Fruit fly (Drosophila melanogaster) whole organism, embryonic: ENCODE results near the gene alphaTub84D.

Source experiments
- CG10366 ChIP-seq: fragments of 200-800 bp; sonication (Bioruptor generic); IDR thresholded peaks from 2 replicates; pipeline ENCODE4 v1.3.6; 2022; ENCODE audit warnings: missing biosample characterization, missing genetic modification characterization
- CG10959 ChIP-seq: fragments of 200-800 bp; sonication (Bioruptor generic); IDR thresholded peaks from 2 replicates; pipeline ENCODE4 v1.3.6; 2022; ENCODE audit warnings: missing biosample characterization, missing genetic modification characterization
- CG10979 ChIP-seq: fragments of 200-800 bp; sonication (Bioruptor generic); optimal IDR thresholded peaks from 2 replicates; lab custom pipeline; 2018; ENCODE audit warnings: missing biosample characterization, mild to moderate bottlenecking, missing genetic modification characterization, moderate library complexity
- CG11093 ChIP-seq: fragments of 200-800 bp; sonication (Bioruptor generic); IDR thresholded peaks from 3 replicates; pipeline ENCODE4 v1.3.6; 2022; ENCODE audit warnings: missing biosample characterization, missing genetic modification characterization
- CG12236 ChIP-seq: fragments of 200-800 bp; sonication (Bioruptor generic); optimal IDR thresholded peaks from 2 replicates; lab custom pipeline; 2016; ENCODE audit warnings: missing biosample characterization, missing genetic modification characterization
- CG17359 ChIP-seq: fragments of 200-800 bp; sonication (Bioruptor generic); optimal IDR thresholded peaks from 3 replicates; lab custom pipeline; 2018; ENCODE audit warnings: missing biosample characterization, mild to moderate bottlenecking, missing genetic modification characterization, moderate library complexity
- CG17612 ChIP-seq: fragments of 200-800 bp; sonication (Bioruptor generic); IDR thresholded peaks from 2 replicates; pipeline ENCODE4 v1.3.6; 2022; ENCODE audit warnings: missing biosample characterization, missing genetic modification characterization
- CG1832 ChIP-seq: fragments of 200-800 bp; sonication (Bioruptor generic); optimal IDR thresholded peaks from 2 replicates; lab custom pipeline; 2017; ENCODE audit warnings: missing biosample characterization, mild to moderate bottlenecking, missing genetic modification characterization, inconsistent platforms
- CG2116 ChIP-seq: fragments of 200-800 bp; sonication (Bioruptor generic); optimal IDR thresholded peaks from 3 replicates; lab custom pipeline; 2018; ENCODE audit warnings: missing biosample characterization, mild to moderate bottlenecking, missing genetic modification characterization
- CG2120 ChIP-seq: fragments of 200-800 bp; sonication (Bioruptor generic); optimal IDR thresholded peaks from 3 replicates; lab custom pipeline; 2016; ENCODE audit warnings: missing biosample characterization, missing genetic modification characterization
- CG30431 ChIP-seq: fragments of 200-800 bp; sonication (Bioruptor generic); optimal IDR thresholded peaks from 2 replicates; lab custom pipeline; 2017; ENCODE audit warnings: missing biosample characterization, missing genetic modification characterization
- CG31388 ChIP-seq: fragments of 200-800 bp; sonication (Bioruptor generic); optimal IDR thresholded peaks from 2 replicates; lab custom pipeline; 2016; ENCODE audit warnings: missing biosample characterization, missing genetic modification characterization
- CG3281 ChIP-seq: fragments of 200-800 bp; sonication (Bioruptor generic); optimal IDR thresholded peaks from 3 replicates; lab custom pipeline; 2017; ENCODE audit warnings: missing biosample characterization, mild to moderate bottlenecking, missing genetic modification characterization
- CG3838 ChIP-seq: fragments of 200-800 bp; sonication (Bioruptor generic); optimal IDR thresholded peaks from 3 replicates; lab custom pipeline; 2016; ENCODE audit warnings: missing biosample characterization, missing genetic modification characterization
- CG4854 ChIP-seq: fragments of 200-800 bp; sonication (Bioruptor generic); optimal IDR thresholded peaks from 2 replicates; lab custom pipeline; 2016; ENCODE audit warnings: missing biosample characterization, missing genetic modification characterization, inconsistent platforms
- CHES-1-like ChIP-seq: fragments of 200-800 bp; sonication (Bioruptor generic); optimal IDR thresholded peaks from 2 replicates; lab custom pipeline; 2016; ENCODE audit warnings: missing biosample characterization, missing genetic modification characterization
- Doc2 ChIP-seq: fragments of 200-800 bp; sonication (Bioruptor generic); IDR thresholded peaks from 2 replicates; pipeline ENCODE4 v1.3.6; 2022; ENCODE audit warnings: missing biosample characterization, missing genetic modification characterization
- Drgx ChIP-seq: fragments of 200-800 bp; sonication (Bioruptor generic); IDR thresholded peaks from 2 replicates; pipeline ENCODE4 v1.3.6; 2022; ENCODE audit warnings: missing biosample characterization, missing genetic modification characterization
- Ets65A ChIP-seq: fragments of 200-800 bp; sonication (Bioruptor generic); peaks from one replicate; lab custom pipeline; 2016; ENCODE audit warnings: missing biosample characterization, missing genetic modification characterization
- Ets97D ChIP-seq: fragments of 200-800 bp; sonication (Bioruptor generic); optimal IDR thresholded peaks from 3 replicates; lab custom pipeline; 2016; ENCODE audit warnings: missing biosample characterization, missing genetic modification characterization
- HLHmδ ChIP-seq: fragments of 200-800 bp; sonication (Bioruptor generic); optimal IDR thresholded peaks from 2 replicates; lab custom pipeline; 2018; ENCODE audit warnings: missing biosample characterization, mild to moderate bottlenecking, missing genetic modification characterization, moderate library complexity
- Hr78 ChIP-seq, 2 experiments: fragments of 200-800 bp in 1 of 2; fragments of >200 bp in 1 of 2; sonication (Bioruptor generic) in 1 of 2; optimal IDR thresholded peaks; 2 replicates each; lab custom pipeline; 2017 to 2019; ENCODE audit warnings: missing biosample characterization in 2 of 2, missing genetic modification characterization in 2 of 2, mild to moderate bottlenecking in 1 of 2, moderate library complexity in 1 of 2
- Hsf ChIP-seq: fragments of 200-800 bp; sonication (Bioruptor generic); optimal IDR thresholded peaks from 3 replicates; lab custom pipeline; 2016; ENCODE audit warnings: missing biosample characterization, missing genetic modification characterization
- MESR4 ChIP-seq: fragments of 200-800 bp; sonication (Bioruptor generic); optimal IDR thresholded peaks from 2 replicates; lab custom pipeline; 2018; ENCODE audit warnings: missing biosample characterization, mild to moderate bottlenecking, missing genetic modification characterization, moderate library complexity
- NK7.1 ChIP-seq: fragments of 200-800 bp; sonication (Bioruptor generic); optimal IDR thresholded peaks from 3 replicates; lab custom pipeline; 2016; ENCODE audit warnings: missing biosample characterization, missing genetic modification characterization
- Nf-YB ChIP-seq: fragments of 200-800 bp; sonication (Bioruptor generic); optimal IDR thresholded peaks from 3 replicates; lab custom pipeline; 2019; ENCODE audit warnings: missing biosample characterization, mild to moderate bottlenecking, missing genetic modification characterization, moderate library complexity
- PHDP ChIP-seq: fragments of 200-800 bp; sonication (Bioruptor generic); optimal IDR thresholded peaks from 3 replicates; lab custom pipeline; 2018; ENCODE audit warnings: missing biosample characterization, mild to moderate bottlenecking, missing genetic modification characterization, moderate library complexity
- Scr ChIP-seq: fragments of 200-800 bp; sonication (Bioruptor generic); IDR thresholded peaks from 2 replicates; pipeline ENCODE4 v1.3.6; 2022; ENCODE audit warnings: missing biosample characterization, missing genetic modification characterization; ENCODE audit not compliant: partially characterized antibody
- Spps ChIP-seq: fragments of 200-800 bp; sonication (Bioruptor generic); optimal IDR thresholded peaks from 2 replicates; lab custom pipeline; 2018; ENCODE audit warnings: missing biosample characterization, mild to moderate bottlenecking, missing genetic modification characterization
- Xrp1 ChIP-seq: fragments of 200-800 bp; sonication (Bioruptor generic); IDR thresholded peaks from 2 replicates; pipeline ENCODE4 v1.3.6; 2022; ENCODE audit warnings: missing biosample characterization, missing genetic modification characterization
- ato ChIP-seq: fragments of 200-800 bp; sonication (Bioruptor generic); IDR thresholded peaks from 2 replicates; pipeline ENCODE4 v1.3.6; 2022; ENCODE audit warnings: missing biosample characterization, missing genetic modification characterization; ENCODE audit not compliant: partially characterized antibody
- bigmax ChIP-seq: fragments of 200-800 bp; sonication (Bioruptor generic); optimal IDR thresholded peaks from 2 replicates; lab custom pipeline; 2018; ENCODE audit warnings: missing biosample characterization, mild to moderate bottlenecking, missing genetic modification characterization
- chif ChIP-seq, 2 experiments: fragments of 200-800 bp; sonication (Bioruptor generic); optimal IDR thresholded peaks; 3 replicates each; lab custom pipeline; 2016; ENCODE audit warnings: missing biosample characterization in 2 of 2, missing genetic modification characterization in 2 of 2
- chn ChIP-seq: fragments of 200-800 bp; sonication (Bioruptor generic); optimal IDR thresholded peaks from 2 replicates; lab custom pipeline; 2016; ENCODE audit warnings: missing biosample characterization, missing genetic modification characterization
- ci ChIP-seq: fragments of 200-800 bp; sonication (Bioruptor generic); IDR thresholded peaks from 3 replicates; pipeline ENCODE4 v1.3.6; 2022; ENCODE audit warnings: missing biosample characterization, missing genetic modification characterization
- esg ChIP-seq: fragments of 200-800 bp; sonication (Bioruptor generic); conservative IDR thresholded peaks from 2 replicates; pipeline ENCODE4 v1.3.6; 2022; ENCODE audit warnings: missing biosample characterization, missing genetic modification characterization
- ftz-f1 ChIP-seq: fragments of 200-800 bp; sonication (Bioruptor generic); optimal IDR thresholded peaks from 2 replicates; lab custom pipeline; 2016; ENCODE audit warnings: missing biosample characterization, missing genetic modification characterization
- prd ChIP-seq, 3 experiments: fragments of >200 bp in 2 of 3; fragments of 200-800 bp in 1 of 3; sonication (Bioruptor generic) in 1 of 3; optimal IDR thresholded peaks in 2 of 3; IDR thresholded peaks in 1 of 3; 2 replicates in 2 of 3; 3 replicates in 1 of 3; pipeline versions ENCODE4 v1.3.6 to Lab custom; 2017 to 2022; ENCODE audit warnings: missing biosample characterization in 1 of 3, missing genetic modification characterization in 1 of 3
- sc ChIP-seq, 3 experiments: fragments of >200 bp in 2 of 3; fragments of 200-800 bp in 1 of 3; sonication (Bioruptor generic) in 1 of 3; optimal IDR thresholded peaks; 2 replicates in 2 of 3; 3 replicates in 1 of 3; lab custom pipeline; 2017; ENCODE audit warnings: mild to moderate bottlenecking in 1 of 3, missing biosample characterization in 1 of 3, missing genetic modification characterization in 1 of 3, missing genetic modification reagents in 1 of 3
- scrt ChIP-seq: fragments of 200-800 bp; sonication (Bioruptor generic); optimal IDR thresholded peaks from 2 replicates; lab custom pipeline; 2018; ENCODE audit warnings: missing biosample characterization, mild to moderate bottlenecking, missing genetic modification characterization, moderate library complexity
- sd ChIP-seq: fragments of 200-800 bp; sonication (Bioruptor generic); optimal IDR thresholded peaks from 3 replicates; lab custom pipeline; 2018; ENCODE audit warnings: missing biosample characterization, mild to moderate bottlenecking, missing genetic modification characterization, moderate library complexity
- sens ChIP-seq: fragments of 200-800 bp; sonication (Bioruptor generic); peaks from one replicate; lab custom pipeline; 2016; ENCODE audit warnings: missing biosample characterization, missing genetic modification characterization
- shn ChIP-seq: fragments of 200-800 bp; sonication (Bioruptor generic); optimal IDR thresholded peaks from 3 replicates; lab custom pipeline; 2016; ENCODE audit warnings: missing biosample characterization, missing genetic modification characterization
- sim ChIP-seq: fragments of 200-800 bp; sonication (Bioruptor generic); IDR thresholded peaks from 2 replicates; pipeline ENCODE4 v1.3.6; 2022; ENCODE audit warnings: missing biosample characterization, missing genetic modification characterization
- sob ChIP-seq: fragments of 200-800 bp; sonication (Bioruptor generic); IDR thresholded peaks from 2 replicates; pipeline ENCODE4 v1.3.6; 2022; ENCODE audit warnings: missing biosample characterization, missing genetic modification characterization
- ttk ChIP-seq: fragments of 200-800 bp; sonication (Bioruptor generic); IDR thresholded peaks from 2 replicates; pipeline ENCODE4 v2.1.2; 2022; ENCODE audit warnings: missing biosample characterization, missing genetic modification characterization
- tup ChIP-seq: fragments of 200-800 bp; sonication (Bioruptor generic); optimal IDR thresholded peaks from 2 replicates; lab custom pipeline; 2016; ENCODE audit warnings: missing biosample characterization, mild to moderate bottlenecking, missing genetic modification characterization, moderate library complexity
- tx ChIP-seq: fragments of 200-800 bp; sonication (Bioruptor generic); optimal IDR thresholded peaks from 2 replicates; lab custom pipeline; 2016; ENCODE audit warnings: missing biosample characterization, missing genetic modification characterization
- zen ChIP-seq: fragments of 200-800 bp; sonication (Bioruptor generic); optimal IDR thresholded peaks from 3 replicates; lab custom pipeline; 2018; ENCODE audit warnings: missing biosample characterization, mild to moderate bottlenecking, missing genetic modification characterization, moderate library complexity

alphaTub84D gene

dm6 chr3R:7506314-7506988 is 24.1 kb upstream of the alphaTub84D start (continued):
- TF ChIP-seq Ets65A (GFP tag; lab: Kevin White, UChicago) (peak; percentile 98), ci (GFP tag; lab: Robert Waterston, UW) (peak; percentile 48; the same call in 1 of the 3 replicates), CG31388 (no peak), chif (GFP tag; optimal IDR thresholded peaks at IDR 0.05; lab: Kevin White, UChicago) (peak in 1 of 2 experiments; percentile 84), CG12236 (peak; percentile 27), ttk (GFP tag; lab: Robert Waterston, UW) (no peak), CG2116 (peak; percentile 36), MESR4 (GFP tag; lab: Kevin White, UChicago) (no peak), zen (tag; lab: Kevin White, UChicago) (no peak), Hsf (GFP tag; lab: Kevin White, UChicago) (peak; percentile 86), sim (no peak), CG30431 (GFP tag; lab: Kevin White, UChicago) (no peak), CG10959 (GFP tag; lab: Robert Waterston, UW) (no peak), CG2120 (GFP tag; lab: Kevin White, UChicago) (peak; percentile 98), CHES-1-like (GFP tag; lab: Kevin White, UChicago) (peak; percentile 90), CG11093 (GFP tag; lab: Robert Waterston, UW) (peak; percentile 21; the same call in 1 of the 3 replicates), Xrp1 (GFP tag; lab: Robert Waterston, UW) (peak; percentile 58), PHDP (peak; percentile 89), Spps (tag; lab: Kevin White, UChicago) (no peak), shn (GFP tag; lab: Kevin White, UChicago) (peak; percentile 79), CG1832 (GFP tag; lab: Kevin White, UChicago) (no peak), CG17359 (tag; lab: Kevin White, UChicago) (peak; percentile 57), CG3281 (GFP tag; lab: Kevin White, UChicago) (peak; percentile 93), tup (GFP tag; lab: Kevin White, UChicago) (peak; percentile 79), esg (GFP tag; lab: Robert Waterston, UW) (peak; percentile 70), NK7.1 (GFP tag; lab: Kevin White, UChicago) (peak; percentile 78), CG4854 (peak; percentile 83), Scr (GFP tag; lab: Robert Waterston, UW) (no peak), Hr78 (GFP tag; optimal IDR thresholded peaks at IDR 0.05; lab: Kevin White, UChicago) (no peak), sob (GFP tag; lab: Robert Waterston, UW) (peak; percentile 90), sens (GFP tag; lab: Kevin White, UChicago) (peak; percentile 92), Ets97D (GFP tag; lab: Kevin White, UChicago) (peak; percentile 45), sd (peak; percentile 77), scrt (GFP tag; lab: Kevin White, UChicago) (peak; percentile 85), CG3838 (peak; percentile 65), Nf-YB (peak; percentile 58), CG10366 (GFP tag; lab: Robert Waterston, UW) (peak; percentile 74), HLHmδ (GFP tag; lab: Kevin White, UChicago) (no peak), sc (optimal IDR thresholded peaks at IDR 0.05; lab: Kevin White, UChicago) (no peak), sc (GFP tag; optimal IDR thresholded peaks at IDR 0.05; lab: Kevin White, UChicago) (no peak), ftz-f1 (GFP tag; lab: Kevin White, UChicago) (peak; percentile 88), chn (GFP tag; lab: Kevin White, UChicago) (peak; percentile 23), CG17612 (GFP tag; lab: Robert Waterston, UW) (0 out of 2 replicates have a peak, but pooled peaks have one; percentile 45), prd (optimal IDR thresholded peaks at IDR 0.05; lab: Kevin White, UChicago) (no peak), prd (GFP tag; IDR thresholded peaks at IDR 0.05; lab: Robert Waterston, UW) (peak; percentile 84), Drgx (no peak; the same call in 1 of the 2 replicates), CG10979 (tag; lab: Kevin White, UChicago) (no peak), Doc2 (0 out of 2 replicates have a peak, but pooled peaks have one; percentile 36), ato (GFP tag; lab: Robert Waterston, UW) (no peak), tx (peak; percentile 80), bigmax (no peak)
